Fruit fly (Drosophila melanogaster): Measurements from ENCODE around the gene CG1965.

Gene CG1965

DNA sequence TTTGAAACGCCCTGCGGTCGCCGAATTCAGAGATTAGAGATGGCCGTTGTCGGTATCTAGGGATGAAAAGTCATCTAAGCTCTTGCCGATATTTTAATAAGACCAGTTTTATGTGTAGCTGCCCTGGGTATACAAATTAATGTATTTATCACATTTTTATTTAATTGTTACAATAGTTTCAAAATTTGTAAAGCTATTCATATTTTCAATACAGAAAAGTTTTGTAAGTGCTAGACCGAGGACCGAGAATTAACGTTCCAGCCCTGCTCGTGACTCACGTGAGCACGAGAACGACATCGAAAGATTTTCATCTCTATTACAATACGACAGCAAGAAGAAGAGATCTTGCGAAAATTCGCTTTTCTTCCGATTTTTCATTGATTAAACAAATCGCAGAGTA, at the start of gene CG1965, which contains the start of gene CG1105:
Gene CG1965 (plus strand): TSS at position 310 of the 400 bp plus-strand sequence.
Gene CG1105 (minus strand): TSS at position 45 of the 400 bp plus-strand sequence.
- TF ChIP-seq noc (tag; optimal IDR thresholded peaks at IDR 0.05): peak; percentile 81

DNA sequence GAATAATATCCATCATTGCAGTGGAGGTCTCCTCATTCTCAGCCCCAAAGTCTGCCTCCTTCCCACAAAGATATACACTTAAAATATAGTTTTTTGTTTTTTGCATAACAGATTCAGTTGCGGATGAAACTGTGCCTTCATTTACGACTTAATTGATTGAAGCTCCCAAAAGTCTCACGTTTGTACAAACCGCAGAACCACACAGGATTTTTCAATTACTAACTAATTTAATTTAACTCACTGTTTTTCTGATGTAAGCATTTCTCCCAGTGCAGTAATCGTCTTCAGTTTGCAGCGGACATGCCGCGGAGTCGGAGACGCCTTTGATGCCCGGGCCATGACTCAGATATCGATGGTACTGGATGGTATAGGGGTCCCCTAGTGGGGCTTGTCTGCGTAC, 42.6 kb upstream of the CG1965 start:
- no peak for TF ChIP-seq noc (tag; optimal IDR thresholded peaks at IDR 0.05)

DNA sequence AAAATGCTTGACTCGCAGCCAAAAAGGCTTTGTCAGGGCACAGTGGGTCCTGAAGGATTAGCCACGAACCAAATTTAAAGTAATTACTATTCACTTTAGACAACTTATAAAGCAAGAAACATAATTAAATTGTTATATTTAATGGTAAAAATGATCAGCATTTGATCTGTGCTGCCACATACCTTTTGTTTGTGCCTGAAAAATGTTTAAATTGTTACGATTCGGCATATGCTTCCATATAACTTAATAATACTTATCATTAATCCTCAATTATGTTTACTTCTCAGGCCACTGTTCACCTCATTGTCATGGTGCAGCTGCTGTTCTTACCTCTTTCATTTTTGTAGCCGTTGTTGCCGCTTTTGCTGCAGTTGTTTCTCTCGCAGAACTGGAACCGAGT, 42.0 kb upstream of the CG1965 start:
- TF ChIP-seq noc (tag; optimal IDR thresholded peaks at IDR 0.05): no peak

dm6 chr3R:7028554-7028953, 38.6 kb upstream of the CG1965 start:
- TF ChIP-seq noc (tag; optimal IDR thresholded peaks at IDR 0.05): no peak

- TF ChIP-seq noc (tag; optimal IDR thresholded peaks at IDR 0.05): no peak
Observed at dm6 chr3R:7029434-7029833, 37.8 kb upstream of the CG1965 start.

DNA sequence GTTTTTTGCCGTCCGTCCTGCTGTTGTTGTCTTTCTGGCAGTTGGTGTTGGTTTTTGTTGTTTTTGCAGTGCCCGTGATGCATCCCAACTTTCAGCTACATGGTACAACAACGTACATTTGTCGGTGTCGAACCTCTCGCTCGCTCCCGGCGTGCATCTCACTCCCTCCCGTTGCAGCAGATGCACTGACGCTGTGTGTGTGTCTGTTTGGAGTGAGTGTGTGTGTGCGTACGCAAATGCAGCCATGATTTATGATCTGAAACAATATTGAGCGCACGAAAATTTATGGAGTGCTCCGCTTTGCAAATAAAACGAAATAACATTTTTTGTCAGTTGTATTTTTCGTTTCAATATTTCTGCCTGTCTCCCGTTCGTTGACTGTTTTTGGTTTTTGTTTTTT, 35.6 kb upstream of the CG1965 start:
- no peak for TF ChIP-seq noc (tag; optimal IDR thresholded peaks at IDR 0.05)

dm6 chr3R:7033707-7034106, 33.5 kb upstream of the CG1965 start:
- no peak for TF ChIP-seq noc (tag; optimal IDR thresholded peaks at IDR 0.05)

DNA sequence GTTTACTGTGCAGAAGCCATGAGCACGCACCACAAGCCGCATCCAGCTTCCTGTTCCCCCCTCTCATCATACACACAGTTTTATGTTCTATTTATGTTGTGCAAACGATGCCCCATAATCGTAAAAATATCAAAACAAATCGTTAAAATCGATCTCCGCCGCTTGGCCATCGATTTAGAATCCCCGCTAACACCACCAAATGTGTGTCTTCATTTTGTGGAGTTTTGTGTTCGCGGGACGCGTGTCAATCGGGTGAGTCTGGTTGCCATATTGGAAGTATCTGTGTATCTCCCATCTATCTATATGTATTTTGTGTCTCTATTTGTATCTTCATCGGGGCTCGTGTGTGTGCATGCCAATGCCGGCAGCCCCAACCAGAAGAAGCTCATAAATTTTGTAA, 32.8 kb upstream of the CG1965 start:
- no peak for TF ChIP-seq noc (tag; optimal IDR thresholded peaks at IDR 0.05)

DNA sequence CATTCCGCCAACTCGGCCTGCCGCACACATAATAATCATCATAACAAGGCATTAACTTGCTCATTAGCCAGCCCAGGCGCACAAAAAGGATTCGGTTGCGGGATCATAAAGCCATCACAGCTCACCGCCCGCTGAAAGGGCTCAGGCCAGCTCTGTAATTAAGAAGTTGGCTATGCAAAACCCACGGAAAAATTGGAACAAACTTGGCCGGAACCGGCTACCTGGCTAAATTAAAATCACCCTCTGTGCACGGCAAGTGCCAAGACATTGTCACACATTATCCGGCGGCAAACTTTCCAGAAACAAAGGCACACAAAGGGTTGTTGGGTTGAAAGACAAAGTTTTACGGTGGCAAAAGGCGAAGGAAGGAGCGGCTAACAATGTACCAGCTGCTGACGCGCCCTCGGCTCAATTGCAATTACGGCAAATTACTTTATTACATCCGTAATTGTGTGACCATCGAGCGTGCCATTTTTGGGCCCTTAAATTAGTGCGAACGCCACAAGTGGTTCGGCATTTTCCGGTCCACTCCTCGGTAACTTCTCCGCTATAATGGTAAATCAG, 31.4 kb upstream of the CG1965 start:
- no peak for TF ChIP-seq noc (tag; optimal IDR thresholded peaks at IDR 0.05)

dm6 chr3R:7037250-7037802, 29.9 kb upstream of the CG1965 start:
- TF ChIP-seq noc (tag; optimal IDR thresholded peaks at IDR 0.05): no peak

- TF ChIP-seq noc (tag; optimal IDR thresholded peaks at IDR 0.05): no peak
Observed at dm6 chr3R:7040894-7041293, 26.3 kb upstream of the CG1965 start.

dm6 chr3R:7044016-7044415, 23.2 kb upstream of the CG1965 start:
- no peak for TF ChIP-seq noc (tag; optimal IDR thresholded peaks at IDR 0.05)

dm6 chr3R:7052242-7052641, 15.0 kb upstream of the CG1965 start, which contains the start of gene Sodh1:
Sodh1 (plus strand) TSS chr3R:7052335.
- peak; percentile 54 for TF ChIP-seq noc (tag; optimal IDR thresholded peaks at IDR 0.05)

DNA sequence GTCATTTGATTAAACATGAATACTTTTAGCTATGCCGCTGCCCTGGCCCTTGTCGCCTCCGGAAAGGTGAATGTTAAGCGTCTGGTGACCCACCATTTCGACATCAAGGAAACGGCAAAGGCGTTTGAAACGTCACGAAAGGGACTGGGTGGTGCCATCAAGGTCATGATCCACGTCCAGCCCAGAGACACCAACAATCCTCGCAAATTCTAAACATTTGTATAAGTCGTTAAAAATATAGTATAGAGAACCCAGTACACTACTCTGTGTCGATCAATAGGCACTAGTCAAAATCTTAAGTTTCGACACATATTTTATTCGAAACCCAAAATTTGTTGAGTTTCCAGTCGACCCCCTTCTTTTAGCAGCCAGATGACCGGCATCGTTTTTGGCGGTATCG, 12.9 kb upstream of the CG1965 start, which contains the start of gene CG1979:
Gene CG1979 (plus strand): TSS at position 301 of the 400 bp plus-strand sequence.
- no peak for TF ChIP-seq noc (tag; optimal IDR thresholded peaks at IDR 0.05)

DNA sequence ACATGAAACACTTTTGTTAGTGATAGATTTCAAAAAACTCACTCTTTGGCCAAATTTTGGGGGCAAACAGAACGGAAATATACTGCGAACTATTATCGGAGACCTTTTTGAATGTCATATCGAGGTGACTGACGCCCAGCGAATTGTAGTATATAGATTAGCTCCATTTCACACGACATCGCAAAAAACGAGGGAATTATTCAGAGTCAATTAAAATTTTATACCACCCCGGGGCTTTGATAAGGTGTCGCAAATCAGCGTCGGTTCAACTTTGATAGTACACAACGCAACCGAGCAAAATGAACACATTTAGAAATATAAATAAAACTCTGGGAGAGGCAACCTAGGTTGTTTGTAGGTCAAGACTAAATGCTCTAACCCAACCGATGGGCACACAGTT, 9.2 kb upstream of the CG1965 start:
- peak; percentile 63 for TF ChIP-seq noc (tag; optimal IDR thresholded peaks at IDR 0.05)

- no peak for TF ChIP-seq noc (tag; optimal IDR thresholded peaks at IDR 0.05)
Observed at dm6 chr3R:7059015-7059414, 8.2 kb upstream of the CG1965 start, which contains the start of gene dj. dj (plus strand) TSS chr3R:7059315.

DNA sequence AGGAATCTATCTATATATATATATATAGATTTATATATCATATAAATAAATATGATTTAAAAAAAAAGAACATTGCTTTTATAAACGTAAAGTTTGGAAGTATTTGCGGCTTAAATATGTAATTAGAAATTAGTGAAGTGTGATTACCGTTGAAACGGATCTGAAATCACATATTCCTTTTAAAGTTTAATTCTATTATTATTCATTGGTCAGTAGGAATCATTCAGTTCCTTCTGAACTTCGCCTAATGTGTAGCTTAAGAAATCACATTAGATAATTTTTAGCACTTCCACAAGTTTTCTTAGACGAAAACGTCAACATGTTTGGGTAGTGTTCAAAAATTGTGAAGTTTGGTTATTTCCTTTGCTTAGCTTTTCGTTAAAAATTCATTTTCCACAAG, 6.7 kb upstream of the CG1965 start, which contains the start of gene djl:
Gene djl (plus strand): TSS at position 301 of the 400 bp plus-strand sequence.
- no peak for TF ChIP-seq noc (tag; optimal IDR thresholded peaks at IDR 0.05)

dm6 chr3R:7061875-7062274, 5.3 kb upstream of the CG1965 start, which contains the start of gene Mst84B:
Mst84B (plus strand) TSS chr3R:7062175.
- TF ChIP-seq noc (tag; optimal IDR thresholded peaks at IDR 0.05): no peak

All from whole organism, larva.